Worm (Caenorhabditis elegans) whole organism, L1 larva: ENCODE measurements around the gene bas-1.

ENCODE experiments used
- C16A3.4 ChIP-seq: fragments of 150-350 bp; optimal IDR thresholded peaks from 2 replicates; lab custom pipeline; 2014; ENCODE audit warnings: missing biosample characterization, missing genetic modification characterization
- ceh-8 ChIP-seq: fragments of 200-800 bp; sonication (Bioruptor generic); optimal IDR thresholded peaks from 2 replicates; lab custom pipeline; 2018; ENCODE audit warnings: mild to moderate bottlenecking, missing genetic modification characterization, moderate library complexity, missing compliant biosample characterization
- mdl-1 ChIP-seq, 2 experiments: fragments of 150-350 bp; optimal IDR thresholded peaks; 2 replicates each; lab custom pipeline; 2014 to 2017; ENCODE audit warnings: missing biosample characterization in 2 of 2, missing genetic modification characterization in 2 of 2, inconsistent platforms in 1 of 2
- nhr-28 ChIP-seq: fragments of 150-350 bp; optimal IDR thresholded peaks from 2 replicates; lab custom pipeline; 2014; ENCODE audit warnings: missing biosample characterization, missing genetic modification characterization
- nhr-85 ChIP-seq: sonication (generic microtip); peaks from one replicate; lab custom pipeline; 2016; ENCODE audit warnings: missing genetic modification characterization, inconsistent platforms, missing compliant biosample characterization
- swsn-7 ChIP-seq: sonication (generic microtip); optimal IDR thresholded peaks from 2 replicates; lab custom pipeline; 2016; ENCODE audit warnings: missing genetic modification characterization, missing compliant biosample characterization
- unc-30 ChIP-seq: sonication (generic microtip); optimal IDR thresholded peaks from 2 replicates; lab custom pipeline; 2017; ENCODE audit warnings: missing biosample characterization, missing genetic modification characterization

DNA sequence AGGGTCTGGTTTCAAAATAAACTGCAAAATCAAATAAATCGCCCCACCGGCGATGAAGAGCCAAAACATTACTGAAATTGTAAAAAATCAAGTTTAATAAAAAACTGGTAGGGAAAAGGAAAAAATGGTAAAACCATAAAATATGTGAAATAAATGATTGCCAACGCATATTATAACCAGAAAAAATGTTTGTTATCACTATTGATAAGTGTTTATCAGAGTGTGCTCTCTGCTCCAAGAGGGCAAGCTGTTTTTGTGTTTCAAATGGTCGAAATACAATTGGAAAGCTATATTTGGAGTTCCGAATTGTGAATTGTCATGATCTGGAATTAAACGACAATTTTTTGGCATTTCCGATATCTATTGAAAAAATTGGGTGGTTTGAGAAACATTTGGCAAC is 1.8 kb upstream of the bas-1 start, which contains the start of gene C05D2.8:
- TF ChIP-seq ceh-8 (GFP tag; lab: Kevin White, UChicago) (no peak), nhr-85 (tag; lab: Kevin White, UChicago) (no peak), unc-30 (tag; lab: Kevin White, UChicago) (no peak), C16A3.4 (tag; lab: Kevin White, UChicago) (no peak), mdl-1 (tag; optimal IDR thresholded peaks at IDR 0.05; lab: Kevin White, UChicago) (no peak), nhr-28 (no peak), swsn-7 (tag; lab: Kevin White, UChicago) (no peak)
